Fruit fly (Drosophila melanogaster) whole organism, prepupa: ENCODE measurements around the gene Rpn7.

Experiments used
- Blimp-1 ChIP-seq: fragments of 200-800 bp; sonication (Bioruptor generic); optimal IDR thresholded peaks from 3 replicates; lab custom pipeline; 2017; ENCODE audit warnings: missing biosample characterization, missing genetic modification characterization, mild to moderate bottlenecking, moderate library complexity, missing genetic modification reagents
- CG1621 ChIP-seq: fragments of 200-800 bp; sonication (Bioruptor generic); optimal IDR thresholded peaks from 3 replicates; lab custom pipeline; 2018; ENCODE audit warnings: missing biosample characterization, mild to moderate bottlenecking, missing genetic modification characterization
- CG31627 ChIP-seq: fragments of 200-800 bp; sonication (Bioruptor generic); optimal IDR thresholded peaks from 3 replicates; lab custom pipeline; 2016; ENCODE audit warnings: missing biosample characterization, missing genetic modification characterization
- CG32006 ChIP-seq: fragments of 200-800 bp; sonication (Bioruptor generic); optimal IDR thresholded peaks from 3 replicates; lab custom pipeline; 2017; ENCODE audit warnings: missing biosample characterization, mild to moderate bottlenecking, missing genetic modification characterization
- CG6276 ChIP-seq: fragments of 200-800 bp; sonication (Bioruptor generic); optimal IDR thresholded peaks from 2 replicates; lab custom pipeline; 2017; ENCODE audit warnings: missing biosample characterization, mild to moderate bottlenecking, missing genetic modification characterization
- CG8119 ChIP-seq: fragments of 200-800 bp; sonication (Bioruptor generic); IDR thresholded peaks from 3 replicates; pipeline ENCODE4 v1.3.6; 2022; ENCODE audit warnings: missing biosample characterization, missing genetic modification characterization
- CG8319 ChIP-seq: fragments of 200-800 bp; sonication (Bioruptor generic); optimal IDR thresholded peaks from 3 replicates; lab custom pipeline; 2016; ENCODE audit warnings: missing biosample characterization, missing genetic modification characterization
- CG8632 ChIP-seq: fragments of 200-800 bp; sonication (Bioruptor generic); optimal IDR thresholded peaks from 3 replicates; lab custom pipeline; 2016; ENCODE audit warnings: missing biosample characterization, missing genetic modification characterization
- CG9139 ChIP-seq: fragments of 200-800 bp; sonication (Bioruptor generic); optimal IDR thresholded peaks from 3 replicates; lab custom pipeline; 2017; ENCODE audit warnings: missing biosample characterization, mild to moderate bottlenecking, missing genetic modification characterization
- Eip78C ChIP-seq: fragments of 200-800 bp; sonication (Bioruptor generic); peaks from one replicate; lab custom pipeline; 2016; ENCODE audit warnings: missing biosample characterization, missing genetic modification characterization
- Eip93F ChIP-seq: fragments of 200-800 bp; sonication (Bioruptor generic); optimal IDR thresholded peaks from 2 replicates; lab custom pipeline; 2016; ENCODE audit warnings: missing biosample characterization, mild to moderate bottlenecking, missing genetic modification characterization
- Hr4 ChIP-seq: fragments of 200-800 bp; sonication (Bioruptor generic); optimal IDR thresholded peaks from 3 replicates; lab custom pipeline; 2016; ENCODE audit warnings: missing biosample characterization, missing genetic modification characterization
- Sox102F ChIP-seq: fragments of 200-800 bp; sonication (Bioruptor generic); optimal IDR thresholded peaks from 2 replicates; lab custom pipeline; 2016; ENCODE audit warnings: missing biosample characterization, mild to moderate bottlenecking, missing genetic modification characterization
- Sox14 ChIP-seq: fragments of 200-800 bp; sonication (Bioruptor generic); optimal IDR thresholded peaks from 3 replicates; lab custom pipeline; 2016; ENCODE audit warnings: missing biosample characterization, missing genetic modification characterization
- dac ChIP-seq: fragments of 200-800 bp; sonication (Bioruptor generic); optimal IDR thresholded peaks from 2 replicates; lab custom pipeline; 2017; ENCODE audit warnings: missing biosample characterization, mild to moderate bottlenecking, missing genetic modification characterization
- esn ChIP-seq: fragments of 200-800 bp; sonication (Bioruptor generic); optimal IDR thresholded peaks from 2 replicates; lab custom pipeline; 2016; ENCODE audit warnings: missing biosample characterization, mild to moderate bottlenecking, missing genetic modification characterization, moderate library complexity
- fkh ChIP-seq: fragments of 200-800 bp; sonication (Bioruptor generic); optimal IDR thresholded peaks from 3 replicates; lab custom pipeline; 2017; ENCODE audit warnings: missing biosample characterization, mild to moderate bottlenecking, missing genetic modification characterization, moderate library complexity
- salr ChIP-seq, 2 experiments: fragments of 200-800 bp; sonication (Bioruptor generic); optimal IDR thresholded peaks; 3 replicates each; lab custom pipeline; 2016 to 2018; ENCODE audit warnings: missing biosample characterization in 2 of 2, missing genetic modification characterization in 2 of 2, mild to moderate bottlenecking in 1 of 2
- svp ChIP-seq: fragments of 200-800 bp; sonication (Bioruptor generic); peaks from one replicate; lab custom pipeline; 2016; ENCODE audit warnings: missing biosample characterization, missing genetic modification characterization
- topi ChIP-seq: fragments of 200-800 bp; sonication (Bioruptor generic); optimal IDR thresholded peaks from 3 replicates; lab custom pipeline; 2016; ENCODE audit warnings: missing biosample characterization, missing genetic modification characterization
- vri ChIP-seq: fragments of 200-800 bp; sonication (Bioruptor generic); optimal IDR thresholded peaks from 3 replicates; lab custom pipeline; 2016; ENCODE audit warnings: missing biosample characterization, mild to moderate bottlenecking, missing genetic modification characterization

The Rpn7 gene

dm6 chr3R:22421618-22422017 lies 40.2 kb downstream of the Rpn7 start (continued):
- TF ChIP-seq Blimp-1 (GFP tag; lab: Kevin White, UChicago) (peak; percentile 33), Eip78C (peak; percentile 88), CG8119 (GFP tag; lab: Robert Waterston, UW) (peak; percentile 59; the same call in 2 of the 3 replicates), CG9139 (GFP tag; lab: Kevin White, UChicago) (no peak), CG6276 (GFP tag; lab: Kevin White, UChicago) (no peak), CG8632 (GFP tag; lab: Kevin White, UChicago) (peak; percentile 71), Sox102F (GFP tag; lab: Kevin White, UChicago) (peak; percentile 80), Hr4 (GFP tag; lab: Kevin White, UChicago) (no peak), CG31627 (GFP tag; lab: Kevin White, UChicago) (peak; percentile 87), CG1621 (tag; lab: Kevin White, UChicago) (no peak)

- TF ChIP-seq CG8119 (GFP tag; lab: Robert Waterston, UW) (no peak), fkh (peak; percentile 7), svp (GFP tag; lab: Kevin White, UChicago) (peak; percentile 70), Eip93F (GFP tag; lab: Kevin White, UChicago) (peak; percentile 14), dac (no peak), topi (peak; percentile 26), salr (GFP tag; optimal IDR thresholded peaks at IDR 0.05; lab: Kevin White, UChicago) (peak in 1 of 2 experiments; percentile 1), Eip78C (peak; percentile 55), Sox14 (GFP tag; lab: Kevin White, UChicago) (peak; percentile 41), vri (peak; percentile 46)
Observed at dm6 chr3R:22420911-22421310, 40.9 kb downstream of the Rpn7 start, which contains the start of the genes Nop56 and mats. TSS of gene Nop56 (minus strand) at chr3R:22421068. TSS of gene mats (plus strand) at chr3R:22421161.

- TF ChIP-seq CG32006 (GFP tag; lab: Kevin White, UChicago): no peak
- TF ChIP-seq Eip78C: peak; percentile 27
- TF ChIP-seq vri: peak; percentile 27
- TF ChIP-seq esn (GFP tag; lab: Kevin White, UChicago): no peak
- no peak for TF ChIP-seq CG8319 (GFP tag; lab: Kevin White, UChicago)
- peak; percentile 73 for TF ChIP-seq svp (GFP tag; lab: Kevin White, UChicago)
- TF ChIP-seq fkh: peak; percentile 86
Observed at dm6 chr3R:22411879-22412587, 49.8 kb downstream of the Rpn7 start.
